Fruit fly (Drosophila melanogaster) whole organism, pupa: ENCODE results near the gene Sgs5.

Experiments used
- CG10348 ChIP-seq: fragments of 200-800 bp; sonication (Bioruptor generic); IDR thresholded peaks from 2 replicates; pipeline ENCODE4 v1.3.6; 2022; ENCODE audit warnings: missing biosample characterization, missing genetic modification characterization
- CG12605 ChIP-seq: fragments of 200-800 bp; sonication (Bioruptor generic); IDR thresholded peaks from 2 replicates; pipeline ENCODE4 v1.3.6; 2022; ENCODE audit warnings: missing biosample characterization, missing genetic modification characterization
- CG13204 ChIP-seq: fragments of 200-800 bp; sonication (Bioruptor generic); optimal IDR thresholded peaks from 2 replicates; lab custom pipeline; 2018; ENCODE audit warnings: missing biosample characterization, mild to moderate bottlenecking, missing genetic modification characterization, moderate library complexity
- CG14655 ChIP-seq: fragments of 200-800 bp; sonication (Bioruptor generic); optimal IDR thresholded peaks from 3 replicates; lab custom pipeline; 2017; ENCODE audit warnings: mild to moderate bottlenecking, missing biosample characterization, missing genetic modification reagents, missing genetic modification characterization
- CG15710 ChIP-seq: fragments of 200-800 bp; sonication (Bioruptor generic); optimal IDR thresholded peaks from 2 replicates; lab custom pipeline; 2018; ENCODE audit warnings: missing biosample characterization, mild to moderate bottlenecking, missing genetic modification characterization, moderate library complexity
- CG17806 ChIP-seq: fragments of 200-800 bp; sonication (Bioruptor generic); optimal IDR thresholded peaks from 2 replicates; lab custom pipeline; 2018; ENCODE audit warnings: missing biosample characterization, mild to moderate bottlenecking, missing genetic modification characterization, moderate library complexity
- CG32121 ChIP-seq: fragments of 200-800 bp; sonication (Bioruptor generic); IDR thresholded peaks from 2 replicates; pipeline ENCODE4 v1.3.6; 2022; ENCODE audit warnings: missing biosample characterization, missing genetic modification characterization
- CG34367 ChIP-seq: fragments of 200-800 bp; sonication (Bioruptor generic); optimal IDR thresholded peaks from 2 replicates; lab custom pipeline; 2018; ENCODE audit warnings: missing biosample characterization, mild to moderate bottlenecking, missing genetic modification characterization
- CG4496 ChIP-seq: fragments of 200-800 bp; sonication (Bioruptor generic); IDR thresholded peaks from 3 replicates; pipeline ENCODE4 v1.3.6; 2022; ENCODE audit warnings: missing biosample characterization, missing genetic modification characterization
- CG8159 ChIP-seq: fragments of 200-800 bp; sonication (Bioruptor generic); optimal IDR thresholded peaks from 3 replicates; lab custom pipeline; 2018; ENCODE audit warnings: missing biosample characterization, mild to moderate bottlenecking, missing genetic modification characterization, moderate library complexity
- CG8301 ChIP-seq: fragments of 200-800 bp; sonication (Bioruptor generic); optimal IDR thresholded peaks from 2 replicates; lab custom pipeline; 2018; ENCODE audit warnings: missing biosample characterization, mild to moderate bottlenecking, missing genetic modification characterization
- CG9948 ChIP-seq: fragments of 200-800 bp; sonication (Bioruptor generic); optimal IDR thresholded peaks from 2 replicates; lab custom pipeline; 2018; ENCODE audit warnings: missing biosample characterization, mild to moderate bottlenecking, missing genetic modification characterization, moderate library complexity
- D1 ChIP-seq: fragments of 200-800 bp; sonication (Bioruptor generic); optimal IDR thresholded peaks from 2 replicates; lab custom pipeline; 2018; ENCODE audit warnings: missing biosample characterization, mild to moderate bottlenecking, missing genetic modification characterization, moderate library complexity
- EcR ChIP-seq: fragments of 200-800 bp; sonication (Bioruptor generic); optimal IDR thresholded peaks from 3 replicates; lab custom pipeline; 2019; ENCODE audit warnings: missing biosample characterization, missing genetic modification characterization, mild to moderate bottlenecking, moderate library complexity, missing genetic modification reagents
- Ets98B ChIP-seq: fragments of 200-800 bp; sonication (Bioruptor generic); IDR thresholded peaks from 2 replicates; pipeline ENCODE4 v1.3.6; 2022; ENCODE audit warnings: missing biosample characterization, missing genetic modification characterization
- Pif1A ChIP-seq: fragments of 200-800 bp; sonication (Bioruptor generic); optimal IDR thresholded peaks from 3 replicates; lab custom pipeline; 2016; ENCODE audit warnings: missing biosample characterization, missing genetic modification characterization
- Pif1B ChIP-seq: fragments of 200-800 bp; sonication (Bioruptor generic); optimal IDR thresholded peaks from 3 replicates; lab custom pipeline; 2016; ENCODE audit warnings: missing biosample characterization, missing genetic modification characterization
- Snoo ChIP-seq: fragments of 200-800 bp; sonication (Bioruptor generic); optimal IDR thresholded peaks from 3 replicates; lab custom pipeline; 2017; ENCODE audit warnings: missing biosample characterization, mild to moderate bottlenecking, missing genetic modification characterization, inconsistent platforms
- fd96Ca ChIP-seq: fragments of 200-800 bp; sonication (Bioruptor generic); IDR thresholded peaks from 3 replicates; pipeline ENCODE4 v1.3.6; 2022; ENCODE audit warnings: missing biosample characterization, missing genetic modification characterization
- gl ChIP-seq: fragments of 200-800 bp; sonication (Bioruptor generic); optimal IDR thresholded peaks from 2 replicates; lab custom pipeline; 2018; ENCODE audit warnings: missing biosample characterization, mild to moderate bottlenecking, missing genetic modification characterization
- rn ChIP-seq: fragments of 200-800 bp; sonication (Bioruptor generic); IDR thresholded peaks from 2 replicates; pipeline ENCODE4 v1.3.6; 2022; ENCODE audit warnings: missing biosample characterization, missing genetic modification characterization

The Sgs5 gene

dm6 chr3R:17561175-17561574 is 34.0 kb upstream of the Sgs5 start:
- no peak for TF ChIP-seq CG12605 (GFP tag; lab: Robert Waterston, UW)
- peak; percentile 37 for TF ChIP-seq CG8159

dm6 chr3R:17564837-17565236 is 30.3 kb upstream of the Sgs5 start:
- TF ChIP-seq Pif1A (GFP tag; lab: Kevin White, UChicago): no peak
- TF ChIP-seq fd96Ca (GFP tag; lab: Robert Waterston, UW): no peak
- no peak for TF ChIP-seq CG9948
- no peak for TF ChIP-seq CG15710 (tag; lab: Kevin White, UChicago)
- TF ChIP-seq CG13204 (GFP tag; lab: Kevin White, UChicago): no peak
- TF ChIP-seq CG8159: no peak
- no peak for TF ChIP-seq CG32121
- no peak for TF ChIP-seq gl (tag; lab: Kevin White, UChicago)
- no peak for TF ChIP-seq CG17806
- no peak for TF ChIP-seq D1 (tag; lab: Kevin White, UChicago)
- no peak for TF ChIP-seq EcR (GFP tag; lab: Kevin White, UChicago)

dm6 chr3R:17566619-17567489 is 28.3 kb upstream of the Sgs5 start:
- TF ChIP-seq EcR (GFP tag; lab: Kevin White, UChicago): no peak
- no peak for TF ChIP-seq D1 (tag; lab: Kevin White, UChicago)
- no peak for TF ChIP-seq CG32121
- TF ChIP-seq CG13204 (GFP tag; lab: Kevin White, UChicago): no peak
- no peak for TF ChIP-seq CG9948
- no peak for TF ChIP-seq fd96Ca (GFP tag; lab: Robert Waterston, UW)
- no peak for TF ChIP-seq CG10348 (GFP tag; lab: Robert Waterston, UW)
- no peak for TF ChIP-seq CG8301 (tag; lab: Kevin White, UChicago)
- TF ChIP-seq CG12605 (GFP tag; lab: Robert Waterston, UW): no peak
- TF ChIP-seq CG34367 (tag; lab: Kevin White, UChicago): no peak
- TF ChIP-seq Ets98B: no peak
- TF ChIP-seq CG17806: no peak
- no peak for TF ChIP-seq Pif1B
- no peak for TF ChIP-seq CG14655 (GFP tag; lab: Kevin White, UChicago)
- no peak for TF ChIP-seq CG4496 (GFP tag; lab: Robert Waterston, UW)
- no peak for TF ChIP-seq Pif1A (GFP tag; lab: Kevin White, UChicago)
- no peak for TF ChIP-seq rn (GFP tag; lab: Robert Waterston, UW)
- TF ChIP-seq Snoo (tag; lab: Kevin White, UChicago): no peak

dm6 chr3R:17583658-17584460 is 11.3 kb upstream of the Sgs5 start:
- TF ChIP-seq CG9948: no peak
- TF ChIP-seq CG8159: peak; percentile 26
- TF ChIP-seq, all 21 proteins: peak for 1

dm6 chr3R:17588805-17589204 is 6.4 kb upstream of the Sgs5 start:
- no peak for TF ChIP-seq gl (tag; lab: Kevin White, UChicago)

dm6 chr3R:17591831-17592230 is 3.3 kb upstream of the Sgs5 start:
- no peak for TF ChIP-seq CG34367 (tag; lab: Kevin White, UChicago)
- no peak for TF ChIP-seq CG14655 (GFP tag; lab: Kevin White, UChicago)
- no peak for TF ChIP-seq D1 (tag; lab: Kevin White, UChicago)
- TF ChIP-seq CG10348 (GFP tag; lab: Robert Waterston, UW): no peak
- TF ChIP-seq EcR (GFP tag; lab: Kevin White, UChicago): no peak
- no peak for TF ChIP-seq CG32121
- TF ChIP-seq CG13204 (GFP tag; lab: Kevin White, UChicago): no peak
- TF ChIP-seq CG8159: no peak
- no peak for TF ChIP-seq CG4496 (GFP tag; lab: Robert Waterston, UW)
- TF ChIP-seq CG12605 (GFP tag; lab: Robert Waterston, UW): no peak
- TF ChIP-seq Snoo (tag; lab: Kevin White, UChicago): no peak
- no peak for TF ChIP-seq fd96Ca (GFP tag; lab: Robert Waterston, UW)
- TF ChIP-seq Ets98B: no peak
- no peak for TF ChIP-seq Pif1A (GFP tag; lab: Kevin White, UChicago)
- TF ChIP-seq CG9948: no peak
- TF ChIP-seq gl (tag; lab: Kevin White, UChicago): no peak
- no peak for TF ChIP-seq rn (GFP tag; lab: Robert Waterston, UW)
- TF ChIP-seq, all 21 proteins: peak for 0
